Fruit fly (Drosophila melanogaster): ENCODE data around the gene ND-ASHI.
A peak's percentile ranks its signal among the peaks of the same experiment; 100 is the strongest.

ND-ASHI gene

dm6 chrX:6719968-6720367 lies 41.0 kb upstream of the ND-ASHI start (continued):
- TF ChIP-seq maf-S (GFP tag; optimal IDR thresholded peaks at IDR 0.05), result no peak
- TF ChIP-seq gce (GFP tag; IDR thresholded peaks at IDR 0.05), result peak; percentile 61; the same call in 1 of the 3 replicates
- TF ChIP-seq mam (GFP tag; optimal IDR thresholded peaks at IDR 0.05), result no peak
- TF ChIP-seq Asciz (GFP tag; optimal IDR thresholded peaks at IDR 0.05), result peak; percentile 38
- no peak for TF ChIP-seq fd96Cb (tag; optimal IDR thresholded peaks at IDR 0.05)
- TF ChIP-seq CG13624 (GFP tag; optimal IDR thresholded peaks at IDR 0.05), result no peak
- peak; percentile 27 for TF ChIP-seq fd64A (GFP tag; optimal IDR thresholded peaks at IDR 0.05)
- TF ChIP-seq Ravus (GFP tag; IDR thresholded peaks at IDR 0.05), result no peak
- TF ChIP-seq sim (GFP tag; IDR thresholded peaks at IDR 0.05), result no peak
- peak; percentile 1 for TF ChIP-seq CG2712 (tag; optimal IDR thresholded peaks at IDR 0.05)
- TF ChIP-seq Hmr (GFP tag; optimal IDR thresholded peaks at IDR 0.05), result peak; percentile 34
- no peak for TF ChIP-seq dimm (GFP tag; IDR thresholded peaks at IDR 0.05)
- no peak for TF ChIP-seq CG31365 (tag; optimal IDR thresholded peaks at IDR 0.05)
- no peak for TF ChIP-seq disco-r (GFP tag; optimal IDR thresholded peaks at IDR 0.05)
- 0 out of 2 replicates have a peak, but pooled peaks have one; percentile 41 for TF ChIP-seq ara (GFP tag; IDR thresholded peaks at IDR 0.05)
- peak; percentile 52 for TF ChIP-seq ATbp (GFP tag; optimal IDR thresholded peaks at IDR 0.05)
- no peak for TF ChIP-seq ato (GFP tag; IDR thresholded peaks at IDR 0.05; ENCODE audit: partially characterized antibody)
- TF ChIP-seq Gug (GFP tag; IDR thresholded peaks at IDR 0.05), result no peak
- TF ChIP-seq gro (GFP tag; optimal IDR thresholded peaks at IDR 0.05), result no peak
- TF ChIP-seq Scr (GFP tag; IDR thresholded peaks at IDR 0.05; ENCODE audit: partially characterized antibody), result no peak
- TF ChIP-seq zf30C (GFP tag; optimal IDR thresholded peaks at IDR 0.05), result no peak
- peak; percentile 2 for TF ChIP-seq MTF-1 (GFP tag; optimal IDR thresholded peaks at IDR 0.05; ENCODE audit: borderline replicate concordance)
- TF ChIP-seq hkb (optimal IDR thresholded peaks at IDR 0.05), result no peak
- TF ChIP-seq hkb (GFP tag; IDR thresholded peaks at IDR 0.05), result peak; percentile 56
- no peak for TF ChIP-seq CG5953 (GFP tag; IDR thresholded peaks at IDR 0.05)
- no peak for TF ChIP-seq CG7963 (GFP tag; IDR thresholded peaks at IDR 0.05; ENCODE audit: partially characterized antibody)
- TF ChIP-seq Neu2 (GFP tag; optimal IDR thresholded peaks at IDR 0.05; ENCODE audit: borderline replicate concordance), result no peak
- TF ChIP-seq onecut (GFP tag; IDR thresholded peaks at IDR 0.05), result no peak
- no peak for TF ChIP-seq NC2β (GFP tag; optimal IDR thresholded peaks at IDR 0.05)
- no peak for TF ChIP-seq Ets65A (GFP tag)
- no peak for TF ChIP-seq C15 (GFP tag; IDR thresholded peaks at IDR 0.05)
- TF ChIP-seq amos (GFP tag; IDR thresholded peaks at IDR 0.05; ENCODE audit: partially characterized antibody), result no peak
- TF ChIP-seq CG14965 (GFP tag; optimal IDR thresholded peaks at IDR 0.05; ENCODE audit: borderline replicate concordance), result no peak
- TF ChIP-seq stc (GFP tag; IDR thresholded peaks at IDR 0.05), result peak; percentile 41; the same call in 1 of the 2 replicates
- no peak for TF ChIP-seq CG31388 (GFP tag; optimal IDR thresholded peaks at IDR 0.05)
- TF ChIP-seq HmgZ (tag; optimal IDR thresholded peaks at IDR 0.05), result no peak
- peak; percentile 40 for TF ChIP-seq CG18599 (GFP tag; optimal IDR thresholded peaks at IDR 0.05)
- TF ChIP-seq CG7556 (GFP tag; optimal IDR thresholded peaks at IDR 0.05), result no peak
- no peak for TF ChIP-seq so (GFP tag; IDR thresholded peaks at IDR 0.05)
- TF ChIP-seq bsh (GFP tag; optimal IDR thresholded peaks at IDR 0.05), result peak in 1 of 2 experiments; percentile 30
- TF ChIP-seq corto (GFP tag; optimal IDR thresholded peaks at IDR 0.05), result no peak
- peak; percentile 81 for TF ChIP-seq Med (GFP tag)
- no peak for TF ChIP-seq fd3F (GFP tag; optimal IDR thresholded peaks at IDR 0.05)
- TF ChIP-seq D19B (GFP tag; optimal IDR thresholded peaks at IDR 0.05), result no peak
- TF ChIP-seq CG6765 (GFP tag; optimal IDR thresholded peaks at IDR 0.05), result no peak
- TF ChIP-seq CG12155 (GFP tag; optimal IDR thresholded peaks at IDR 0.05), result no peak
- peak; percentile 38 for TF ChIP-seq CG17359 (tag; optimal IDR thresholded peaks at IDR 0.05)
- TF ChIP-seq Vsx1 (GFP tag; optimal IDR thresholded peaks at IDR 0.05), result no peak
- TF ChIP-seq CG7928 (GFP tag; optimal IDR thresholded peaks at IDR 0.05), result no peak
- TF ChIP-seq CG14441 (GFP tag; IDR thresholded peaks at IDR 0.05), result peak; percentile 18; the same call in 1 of the 2 replicates
- no peak for TF ChIP-seq Elba2 (GFP tag; optimal IDR thresholded peaks at IDR 0.05)

Measured in whole organism, embryonic.